Worm (Caenorhabditis elegans) whole organism, L1 larva: ENCODE measurements around the gene M163.10.

Experiments used
- nhr-28 ChIP-seq: fragments of 150-350 bp; optimal IDR thresholded peaks from 2 replicates; lab custom pipeline; 2014; ENCODE audit warnings: missing biosample characterization, missing genetic modification characterization
- snpc-4 ChIP-seq: fragments of 150-350 bp; optimal IDR thresholded peaks from 2 replicates; lab custom pipeline; 2014; ENCODE audit warnings: missing biosample characterization, missing genetic modification characterization
- zag-1 ChIP-seq: fragments of 150-350 bp; optimal IDR thresholded peaks from 2 replicates; lab custom pipeline; 2014; ENCODE audit warnings: missing biosample characterization, missing genetic modification characterization
- ztf-4 ChIP-seq: fragments of 150-350 bp; optimal IDR thresholded peaks from 2 replicates; lab custom pipeline; 2014; ENCODE audit warnings: missing biosample characterization, missing genetic modification characterization

DNA sequence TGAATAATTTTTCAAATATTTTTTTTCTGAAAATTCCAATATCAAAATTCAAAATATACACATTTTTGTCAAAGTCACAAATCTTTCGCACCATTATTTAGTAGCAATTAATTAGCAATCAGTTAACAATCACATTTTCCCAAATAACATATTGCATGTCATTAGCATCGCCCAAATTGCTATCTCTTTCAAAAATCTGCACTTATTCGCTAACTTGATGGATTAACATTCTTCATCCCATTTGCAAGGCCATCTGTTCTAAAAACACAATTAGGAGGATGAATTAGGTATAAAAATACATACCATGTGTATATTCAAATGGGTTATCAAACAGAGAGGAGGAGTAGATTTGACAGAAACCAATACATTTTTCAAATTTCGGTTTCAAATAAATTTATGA lies 16.5 kb downstream of the M163.10 start:
- TF ChIP-seq nhr-28 (tag; lab: Kevin White, UChicago) (no peak), zag-1 (tag; lab: Kevin White, UChicago) (no peak), ztf-4 (tag; lab: Kevin White, UChicago) (no peak), snpc-4 (tag; lab: Kevin White, UChicago) (no peak)
